Worm (Caenorhabditis elegans) whole organism, mixed stage, embryonic: Measurements from ENCODE around the gene eor-1.

Experiments
- M03D4.4 ChIP-seq: sonication (generic microtip); optimal IDR thresholded peaks from 2 replicates; lab custom pipeline; 2017; ENCODE audit warnings: mild to moderate bottlenecking, missing genetic modification characterization, missing compliant biosample characterization
- bed-3 ChIP-seq: fragments of 200-800 bp; sonication (Bioruptor generic); optimal IDR thresholded peaks from 3 replicates; lab custom pipeline; 2018; ENCODE audit warnings: mild to moderate bottlenecking, missing genetic modification characterization, moderate library complexity, missing compliant biosample characterization
- blmp-1 ChIP-seq: fragments of 150-350 bp; optimal IDR thresholded peaks from 2 replicates; lab custom pipeline; 2014; ENCODE audit warnings: missing biosample characterization, missing genetic modification characterization
- ceh-39 ChIP-seq: fragments of 150-350 bp; optimal IDR thresholded peaks from 2 replicates; lab custom pipeline; 2014; ENCODE audit warnings: missing biosample characterization, missing genetic modification characterization
- ceh-43 ChIP-seq: fragments of 200-800 bp; sonication (Bioruptor generic); optimal IDR thresholded peaks from 2 replicates; lab custom pipeline; 2018; ENCODE audit warnings: mild to moderate bottlenecking, missing genetic modification characterization, moderate library complexity, missing compliant biosample characterization
- ceh-83 ChIP-seq: fragments of 200-800 bp; sonication (Bioruptor generic); optimal IDR thresholded peaks from 2 replicates; lab custom pipeline; 2018; ENCODE audit warnings: mild to moderate bottlenecking, missing genetic modification characterization, missing compliant biosample characterization
- ces-1 ChIP-seq: fragments of 150-350 bp; optimal IDR thresholded peaks from 2 replicates; lab custom pipeline; 2014; ENCODE audit warnings: missing biosample characterization, missing genetic modification reagents, missing genetic modification characterization
- flh-1 ChIP-seq: fragments of 200-800 bp; sonication (Bioruptor generic); optimal IDR thresholded peaks from 2 replicates; lab custom pipeline; 2018; ENCODE audit warnings: mild to moderate bottlenecking, missing genetic modification characterization, moderate library complexity, missing compliant biosample characterization
- ham-2 ChIP-seq: fragments of 200-800 bp; sonication (Bioruptor generic); optimal IDR thresholded peaks from 2 replicates; lab custom pipeline; 2018; ENCODE audit warnings: mild to moderate bottlenecking, missing genetic modification characterization, missing compliant biosample characterization
- hlh-1 ChIP-seq: fragments of 150-350 bp; optimal IDR thresholded peaks from 2 replicates; lab custom pipeline; 2014; ENCODE audit warnings: missing biosample characterization, missing genetic modification reagents, missing genetic modification characterization
- lin-13 ChIP-seq: fragments of 150-350 bp; optimal IDR thresholded peaks from 2 replicates; lab custom pipeline; 2014; ENCODE audit warnings: missing biosample characterization, missing genetic modification characterization
- lsy-2 ChIP-seq: fragments of 150-350 bp; optimal IDR thresholded peaks from 2 replicates; lab custom pipeline; 2014; ENCODE audit warnings: missing biosample characterization, missing genetic modification characterization
- mep-1 ChIP-seq: fragments of 150-350 bp; optimal IDR thresholded peaks from 2 replicates; lab custom pipeline; 2017; ENCODE audit warnings: missing biosample characterization, missing genetic modification reagents, missing genetic modification characterization, inconsistent platforms
- mls-2 ChIP-seq: sonication (generic microtip); optimal IDR thresholded peaks from 2 replicates; lab custom pipeline; 2016; ENCODE audit warnings: mild to moderate bottlenecking, missing genetic modification characterization, moderate library complexity, missing compliant biosample characterization
- nhr-12 ChIP-seq: fragments of 150-350 bp; optimal IDR thresholded peaks from 2 replicates; lab custom pipeline; 2014; ENCODE audit warnings: missing biosample characterization, missing genetic modification characterization
- nhr-2 ChIP-seq: fragments of 150-350 bp; optimal IDR thresholded peaks from 2 replicates; lab custom pipeline; 2014; ENCODE audit warnings: missing biosample characterization, missing genetic modification characterization
- nhr-237 ChIP-seq: fragments of 150-350 bp; optimal IDR thresholded peaks from 2 replicates; lab custom pipeline; 2014; ENCODE audit warnings: missing biosample characterization, missing genetic modification characterization
- nhr-28 ChIP-seq: fragments of 150-350 bp; optimal IDR thresholded peaks from 2 replicates; lab custom pipeline; 2014; ENCODE audit warnings: missing biosample characterization, missing genetic modification characterization
- nhr-76 ChIP-seq: sonication (generic microtip); optimal IDR thresholded peaks from 2 replicates; lab custom pipeline; 2017; ENCODE audit warnings: missing biosample characterization, missing genetic modification characterization
- pha-4 ChIP-seq: fragments of 150-350 bp; optimal IDR thresholded peaks from 2 replicates; lab custom pipeline; 2018; ENCODE audit warnings: missing biosample characterization, missing genetic modification reagents, missing genetic modification characterization
- snpc-4 ChIP-seq: fragments of 150-350 bp; optimal IDR thresholded peaks from 2 replicates; lab custom pipeline; 2014; ENCODE audit warnings: missing biosample characterization, missing genetic modification characterization
- sptf-1 ChIP-seq: sonication (generic microtip); optimal IDR thresholded peaks from 2 replicates; lab custom pipeline; 2017; ENCODE audit warnings: mild to moderate bottlenecking, missing genetic modification characterization, moderate library complexity, missing compliant biosample characterization
- zip-8 ChIP-seq: fragments of 150-350 bp; optimal IDR thresholded peaks from 2 replicates; lab custom pipeline; 2014; ENCODE audit warnings: missing biosample characterization, missing genetic modification characterization
- ztf-11 ChIP-seq: fragments of 150-350 bp; optimal IDR thresholded peaks from 2 replicates; lab custom pipeline; 2014; ENCODE audit warnings: missing biosample characterization, missing genetic modification characterization

Gene eor-1

ce11 chrIV:4747553-4747952 lies 51.4 kb downstream of the eor-1 start, which contains the start of gene tctn-1:
Gene tctn-1 (minus strand): TSS chrIV:4747832.
- no peak for TF ChIP-seq M03D4.4 (tag; lab: Kevin White, UChicago)
- peak; percentile 30 for TF ChIP-seq hlh-1 (tag; lab: Kevin White, UChicago)
- TF ChIP-seq nhr-237 = no peak

- TF ChIP-seq lsy-2 (tag; lab: Kevin White, UChicago) (peak; percentile 83), flh-1 (no peak), pha-4 (peak; percentile 1), zip-8 (tag; lab: Kevin White, UChicago) (no peak), lin-13 (tag; lab: Kevin White, UChicago) (peak; percentile 68), nhr-2 (tag; lab: Kevin White, UChicago) (no peak), nhr-237 (peak; percentile 33), ces-1 (peak; percentile 49), mep-1 (tag; lab: Kevin White, UChicago) (peak; percentile 68)
- TF ChIP-seq, all 35 proteins: peak for 6
These were observed 53.6 kb downstream of the eor-1 start, which contains the start of gene timm-17B.1 for ce11 chrIV:4745422-4745821. Gene timm-17B.1 (minus strand): TSS chrIV:4745492.

- TF ChIP-seq sptf-1 (tag; lab: Kevin White, UChicago) (no peak), lin-13 (tag; lab: Kevin White, UChicago) (no peak), lsy-2 (tag; lab: Kevin White, UChicago) (no peak), ces-1 (no peak), ceh-83 (GFP tag; lab: Kevin White, UChicago) (no peak), nhr-28 (tag; lab: Kevin White, UChicago) (no peak), nhr-237 (no peak), nhr-12 (tag; lab: Kevin White, UChicago) (no peak), mls-2 (tag; lab: Kevin White, UChicago) (no peak), bed-3 (GFP tag; lab: Kevin White, UChicago) (no peak), blmp-1 (no peak), nhr-76 (no peak), zip-8 (tag; lab: Kevin White, UChicago) (no peak), ham-2 (no peak), snpc-4 (tag; lab: Kevin White, UChicago) (no peak), ztf-11 (tag; lab: Kevin White, UChicago) (no peak), ceh-39 (tag; lab: Kevin White, UChicago) (no peak), ceh-43 (no peak), nhr-2 (tag; lab: Kevin White, UChicago) (no peak)
These were observed 54.8 kb downstream of the eor-1 start, which contains the start of gene hoe-1 for ce11 chrIV:4744167-4744566. Gene hoe-1 (minus strand): TSS chrIV:4744267.
